Fruit fly (Drosophila melanogaster) whole organism, embryonic: Measurements from ENCODE around the gene hmw.

Experiments
- Antp ChIP-seq: fragments of 200-800 bp; sonication (Bioruptor generic); optimal IDR thresholded peaks from 3 replicates; lab custom pipeline; 2016; ENCODE audit warnings: missing biosample characterization, missing genetic modification characterization
- Bteb2 ChIP-seq: fragments of 200-800 bp; sonication (Bioruptor generic); optimal IDR thresholded peaks from 2 replicates; lab custom pipeline; 2016; ENCODE audit warnings: missing biosample characterization, missing genetic modification characterization
- CG11456 ChIP-seq: fragments of 200-800 bp; sonication (Bioruptor generic); IDR thresholded peaks from 3 replicates; pipeline ENCODE4 v1.3.6; 2022; ENCODE audit warnings: missing biosample characterization, missing genetic modification characterization
- CG12236 ChIP-seq: fragments of 200-800 bp; sonication (Bioruptor generic); optimal IDR thresholded peaks from 2 replicates; lab custom pipeline; 2016; ENCODE audit warnings: missing biosample characterization, missing genetic modification characterization
- CG13424 ChIP-seq: fragments of 200-800 bp; sonication (Bioruptor generic); optimal IDR thresholded peaks from 2 replicates; lab custom pipeline; 2019; ENCODE audit warnings: missing biosample characterization, mild to moderate bottlenecking, missing genetic modification characterization, moderate library complexity
- CG1603 ChIP-seq: fragments of 200-800 bp; sonication (Bioruptor generic); optimal IDR thresholded peaks from 2 replicates; lab custom pipeline; 2019; ENCODE audit warnings: missing biosample characterization, mild to moderate bottlenecking, missing genetic modification characterization, moderate library complexity
- CG17568 ChIP-seq: fragments of 200-800 bp; sonication (Bioruptor generic); optimal IDR thresholded peaks from 2 replicates; lab custom pipeline; 2018; ENCODE audit warnings: missing biosample characterization, mild to moderate bottlenecking, missing genetic modification characterization, moderate library complexity
- CG18476 ChIP-seq: fragments of 200-800 bp; sonication (Bioruptor generic); optimal IDR thresholded peaks from 2 replicates; lab custom pipeline; 2016; ENCODE audit warnings: missing biosample characterization, mild to moderate bottlenecking, missing genetic modification characterization
- CG30403 ChIP-seq: fragments of 200-800 bp; sonication (Bioruptor generic); optimal IDR thresholded peaks from 3 replicates; lab custom pipeline; 2016; ENCODE audit warnings: missing biosample characterization, missing genetic modification characterization
- CG31388 ChIP-seq: fragments of 200-800 bp; sonication (Bioruptor generic); optimal IDR thresholded peaks from 2 replicates; lab custom pipeline; 2016; ENCODE audit warnings: missing biosample characterization, missing genetic modification characterization
- CG32772 ChIP-seq: fragments of 200-800 bp; sonication (Bioruptor generic); IDR thresholded peaks from 2 replicates; pipeline ENCODE4 v1.3.6; 2022; ENCODE audit warnings: missing biosample characterization, missing genetic modification characterization
- CG3847 ChIP-seq: fragments of 200-800 bp; sonication (Bioruptor generic); IDR thresholded peaks from 2 replicates; pipeline ENCODE4 v1.3.6; 2022; ENCODE audit warnings: missing biosample characterization, missing genetic modification characterization
- CG4707 ChIP-seq: fragments of 200-800 bp; sonication (Bioruptor generic); optimal IDR thresholded peaks from 2 replicates; lab custom pipeline; 2018; ENCODE audit warnings: missing biosample characterization, mild to moderate bottlenecking, missing genetic modification characterization, moderate library complexity
- CG6654 ChIP-seq: fragments of 200-800 bp; sonication (Bioruptor generic); optimal IDR thresholded peaks from 2 replicates; lab custom pipeline; 2017; ENCODE audit warnings: missing biosample characterization, mild to moderate bottlenecking, missing genetic modification characterization
- CG6683 ChIP-seq: fragments of 200-800 bp; sonication (Bioruptor generic); optimal IDR thresholded peaks from 2 replicates; lab custom pipeline; 2017; ENCODE audit warnings: missing biosample characterization, mild to moderate bottlenecking, missing genetic modification characterization, missing genetic modification reagents
- CG6791 ChIP-seq: fragments of 200-800 bp; sonication (Bioruptor generic); IDR thresholded peaks from 3 replicates; pipeline ENCODE4 v1.3.6; 2022; ENCODE audit warnings: missing biosample characterization, missing genetic modification characterization; ENCODE audit not compliant: partially characterized antibody
- CG7357 ChIP-seq: fragments of 200-800 bp; sonication (Bioruptor generic); IDR thresholded peaks from 3 replicates; pipeline ENCODE4 v1.3.6; 2022; ENCODE audit warnings: missing biosample characterization, missing genetic modification characterization
- CG7372 ChIP-seq: fragments of 200-800 bp; sonication (Bioruptor generic); IDR thresholded peaks from 2 replicates; pipeline ENCODE4 v1.3.6; 2022; ENCODE audit warnings: missing biosample characterization, missing genetic modification characterization
- CG8478 ChIP-seq: fragments of >200 bp; optimal IDR thresholded peaks from 2 replicates; lab custom pipeline; 2018
- CG9727 ChIP-seq: fragments of 200-800 bp; sonication (Bioruptor generic); optimal IDR thresholded peaks from 3 replicates; lab custom pipeline; 2017; ENCODE audit warnings: missing biosample characterization, mild to moderate bottlenecking, missing genetic modification characterization
- CG9797 ChIP-seq: fragments of 200-800 bp; sonication (Bioruptor generic); optimal IDR thresholded peaks from 3 replicates; lab custom pipeline; 2018; ENCODE audit warnings: missing biosample characterization, mild to moderate bottlenecking, missing genetic modification characterization
- CG9876 ChIP-seq: fragments of 200-800 bp; sonication (Bioruptor generic); optimal IDR thresholded peaks from 2 replicates; lab custom pipeline; 2016; ENCODE audit warnings: missing biosample characterization, missing genetic modification characterization
- CrebB ChIP-seq: fragments of 200-800 bp; sonication (Bioruptor generic); optimal IDR thresholded peaks from 3 replicates; lab custom pipeline; 2018; ENCODE audit warnings: missing biosample characterization, mild to moderate bottlenecking, missing genetic modification characterization
- D19A ChIP-seq: fragments of 200-800 bp; optimal IDR thresholded peaks from 3 replicates; lab custom pipeline; 2019; ENCODE audit warnings: missing biosample characterization, mild to moderate bottlenecking, missing genetic modification characterization, moderate library complexity
- Dip2 ChIP-seq: fragments of 200-800 bp; sonication (Bioruptor generic); IDR thresholded peaks from 2 replicates; pipeline ENCODE4 v1.3.6; 2022; ENCODE audit warnings: missing biosample characterization, missing genetic modification characterization
- Dip3 ChIP-seq: fragments of 200-800 bp; sonication (Bioruptor generic); optimal IDR thresholded peaks from 3 replicates; lab custom pipeline; 2016; ENCODE audit warnings: missing biosample characterization, missing genetic modification characterization
- Dref ChIP-seq: fragments of 200-800 bp; sonication (Bioruptor generic); IDR thresholded peaks from 2 replicates; pipeline ENCODE4 v1.3.6; 2022; ENCODE audit warnings: missing biosample characterization, missing genetic modification characterization
- Ets65A ChIP-seq: fragments of 200-800 bp; sonication (Bioruptor generic); peaks from one replicate; lab custom pipeline; 2016; ENCODE audit warnings: missing biosample characterization, missing genetic modification characterization
- H15 ChIP-seq: fragments of 200-800 bp; sonication (Bioruptor generic); IDR thresholded peaks from 3 replicates; pipeline ENCODE4 v1.3.6; 2022; ENCODE audit warnings: missing biosample characterization, missing genetic modification characterization
- HLH54F ChIP-seq: fragments of 200-800 bp; sonication (Bioruptor generic); optimal IDR thresholded peaks from 3 replicates; lab custom pipeline; 2016; ENCODE audit warnings: missing biosample characterization, missing genetic modification characterization
- Hand ChIP-seq: fragments of 200-800 bp; sonication (Bioruptor generic); optimal IDR thresholded peaks from 2 replicates; lab custom pipeline; 2017; ENCODE audit warnings: mild to moderate bottlenecking, missing biosample characterization, missing genetic modification reagents, missing genetic modification characterization
- Hr51 ChIP-seq, 2 experiments: fragments of 200-800 bp; sonication (Bioruptor generic); optimal IDR thresholded peaks; 2 replicates in 1 of 2; 3 replicates in 1 of 2; lab custom pipeline; 2016 to 2018; ENCODE audit warnings: missing biosample characterization in 2 of 2, missing genetic modification characterization in 2 of 2, mild to moderate bottlenecking in 1 of 2, moderate library complexity in 1 of 2
- MBD-R2 ChIP-seq: fragments of 200-800 bp; sonication (Bioruptor generic); IDR thresholded peaks from 2 replicates; pipeline ENCODE4 v1.3.6; 2022; ENCODE audit warnings: missing biosample characterization, missing genetic modification characterization
- MTF-1 ChIP-seq: fragments of 200-800 bp; sonication (Bioruptor generic); optimal IDR thresholded peaks from 2 replicates; lab custom pipeline; 2018; ENCODE audit warnings: missing biosample characterization, mild to moderate bottlenecking, missing genetic modification characterization, borderline replicate concordance
- NC2α ChIP-seq: fragments of 200-800 bp; sonication (Bioruptor generic); optimal IDR thresholded peaks from 2 replicates; lab custom pipeline; 2016; ENCODE audit warnings: missing biosample characterization, missing genetic modification characterization
- Oli ChIP-seq: fragments of 200-800 bp; sonication (Bioruptor generic); optimal IDR thresholded peaks from 2 replicates; lab custom pipeline; 2018; ENCODE audit warnings: missing biosample characterization, mild to moderate bottlenecking, missing genetic modification characterization, moderate library complexity
- Usf ChIP-seq: fragments of 200-800 bp; sonication (Bioruptor generic); optimal IDR thresholded peaks from 2 replicates; lab custom pipeline; 2017; ENCODE audit warnings: missing genotype, missing biosample characterization, missing genetic modification characterization
- Vsx1 ChIP-seq: fragments of 200-800 bp; sonication (Bioruptor generic); optimal IDR thresholded peaks from 2 replicates; lab custom pipeline; 2017; ENCODE audit warnings: missing biosample characterization, mild to moderate bottlenecking, missing genetic modification characterization, missing genetic modification reagents
- amos ChIP-seq: fragments of 200-800 bp; sonication (Bioruptor generic); IDR thresholded peaks from 2 replicates; pipeline ENCODE4 v1.3.6; 2022; ENCODE audit warnings: missing biosample characterization, missing genetic modification characterization; ENCODE audit not compliant: partially characterized antibody
- cato ChIP-seq: fragments of 200-800 bp; sonication (Bioruptor generic); optimal IDR thresholded peaks from 2 replicates; lab custom pipeline; 2016; ENCODE audit warnings: missing biosample characterization, missing genetic modification characterization, borderline replicate concordance
- dm ChIP-seq: fragments of 200-800 bp; sonication (Bioruptor generic); optimal IDR thresholded peaks from 3 replicates; lab custom pipeline; 2016; ENCODE audit warnings: missing biosample characterization, missing genetic modification characterization
- fd3F ChIP-seq: fragments of 200-800 bp; sonication (Bioruptor generic); optimal IDR thresholded peaks from 2 replicates; lab custom pipeline; 2018; ENCODE audit warnings: missing biosample characterization, mild to moderate bottlenecking, missing genetic modification characterization, moderate library complexity
- knrl ChIP-seq: fragments of 200-800 bp; sonication (Bioruptor generic); IDR thresholded peaks from 3 replicates; pipeline ENCODE4 v1.3.6; 2022; ENCODE audit warnings: missing biosample characterization, missing genetic modification characterization; ENCODE audit not compliant: partially characterized antibody
- lov ChIP-seq, 2 experiments: fragments of 200-800 bp in 1 of 2; fragments of >200 bp in 1 of 2; sonication (Bioruptor generic) in 1 of 2; IDR thresholded peaks in 1 of 2; optimal IDR thresholded peaks in 1 of 2; 2 replicates in 1 of 2; 3 replicates in 1 of 2; pipeline versions ENCODE4 v1.3.6 to Lab custom; 2017 to 2022; ENCODE audit warnings: missing biosample characterization in 1 of 2, missing genetic modification characterization in 1 of 2
- luna ChIP-seq: fragments of 200-800 bp; sonication (Bioruptor generic); optimal IDR thresholded peaks from 2 replicates; lab custom pipeline; 2016; ENCODE audit warnings: missing biosample characterization, missing genetic modification characterization
- pan ChIP-seq, 4 experiments: fragments of >200 bp in 3 of 4; fragments of 200-800 bp in 1 of 4; sonication (Bioruptor generic) in 1 of 4; optimal IDR thresholded peaks in 3 of 4; IDR thresholded peaks in 1 of 4; 2 replicates each; pipeline versions ENCODE4 v1.3.6 to Lab custom; 2017 to 2022; ENCODE audit warnings: missing biosample characterization in 2 of 4, missing genetic modification characterization in 2 of 4, mixed read lengths in 1 of 4
- pb ChIP-seq: fragments of 200-800 bp; sonication (Bioruptor generic); optimal IDR thresholded peaks from 3 replicates; lab custom pipeline; 2016; ENCODE audit warnings: missing biosample characterization, missing genetic modification characterization
- pros ChIP-seq: fragments of 200-800 bp; sonication (Bioruptor generic); optimal IDR thresholded peaks from 3 replicates; lab custom pipeline; 2019; ENCODE audit warnings: missing biosample characterization, mild to moderate bottlenecking, missing genetic modification characterization, moderate library complexity
- schlank ChIP-seq: fragments of 200-800 bp; sonication (Bioruptor generic); optimal IDR thresholded peaks from 2 replicates; lab custom pipeline; 2018; ENCODE audit warnings: missing biosample characterization, mild to moderate bottlenecking, missing genetic modification characterization
- zfh1 ChIP-seq: fragments of 200-800 bp; sonication (Bioruptor generic); IDR thresholded peaks from 3 replicates; pipeline ENCODE4 v1.3.6; 2022; ENCODE audit warnings: missing biosample characterization, missing genetic modification characterization

hmw gene

dm6 chr3R:18399698-18400020 lies 37.9 kb downstream of the hmw start (continued):
- TF ChIP-seq luna (no peak), CG8478 (no peak), CG9876 (GFP tag; lab: Kevin White, UChicago) (no peak), Usf (GFP tag; lab: Kevin White, UChicago) (no peak), MBD-R2 (GFP tag; lab: Robert Waterston, UW) (peak; percentile 90), CG7357 (GFP tag; lab: Robert Waterston, UW) (0 out of 3 replicates have a peak, but pooled peaks have one; percentile 44), knrl (GFP tag; lab: Robert Waterston, UW) (peak; percentile 38; the same call in 1 of the 3 replicates), MTF-1 (GFP tag; lab: Kevin White, UChicago) (no peak), CG32772 (GFP tag; lab: Robert Waterston, UW) (no peak), H15 (GFP tag; lab: Robert Waterston, UW) (no peak), NC2α (GFP tag; lab: Kevin White, UChicago) (no peak), Bteb2 (GFP tag; lab: Kevin White, UChicago) (no peak), CG18476 (GFP tag; lab: Kevin White, UChicago) (no peak), Vsx1 (GFP tag; lab: Kevin White, UChicago) (no peak), CG7372 (GFP tag; lab: Robert Waterston, UW) (no peak), Hr51 (GFP tag; optimal IDR thresholded peaks at IDR 0.05; lab: Kevin White, UChicago) (no peak), CG17568 (GFP tag; lab: Kevin White, UChicago) (no peak), CG30403 (GFP tag; lab: Kevin White, UChicago) (no peak), pros (no peak), pb (no peak), D19A (no peak), CG6654 (GFP tag; lab: Kevin White, UChicago) (no peak), Ets65A (peak; percentile 91), CG11456 (GFP tag; lab: Robert Waterston, UW) (no peak), pan (optimal IDR thresholded peaks at IDR 0.05; lab: Kevin White, UChicago) (no peak), pan (GFP tag; optimal IDR thresholded peaks at IDR 0.05 in 1 of 2, IDR thresholded peaks at IDR 0.05 in 1 of 2) (no peak), CG1603 (tag; lab: Kevin White, UChicago) (no peak), CG6791 (GFP tag; lab: Robert Waterston, UW) (no peak), Antp (GFP tag; lab: Kevin White, UChicago) (peak; percentile 18), CG9727 (GFP tag; lab: Kevin White, UChicago) (no peak), CG31388 (no peak), Dip2 (no peak), zfh1 (GFP tag; lab: Robert Waterston, UW) (no peak), fd3F (GFP tag; lab: Kevin White, UChicago) (no peak), CG3847 (0 out of 2 replicates have a peak, but pooled peaks have one; percentile 85), Oli (tag; lab: Kevin White, UChicago) (no peak), dm (no peak), CG4707 (GFP tag; lab: Kevin White, UChicago) (no peak), CG13424 (tag; lab: Kevin White, UChicago) (no peak), CG6683 (no peak), Hand (GFP tag; lab: Kevin White, UChicago) (no peak), CG12236 (GFP tag; lab: Kevin White, UChicago) (no peak), CG9797 (GFP tag; lab: Kevin White, UChicago) (no peak), lov (optimal IDR thresholded peaks at IDR 0.05; lab: Kevin White, UChicago) (no peak), lov (GFP tag; IDR thresholded peaks at IDR 0.05; lab: Robert Waterston, UW) (0 out of 3 replicates have a peak, but pooled peaks have one; percentile 2), CrebB (tag; lab: Kevin White, UChicago) (no peak), HLH54F (no peak), cato (GFP tag; lab: Kevin White, UChicago) (no peak), amos (GFP tag; lab: Robert Waterston, UW) (0 out of 2 replicates have a peak, but pooled peaks have one; percentile 3), Dip3 (GFP tag; lab: Kevin White, UChicago) (no peak), schlank (tag; lab: Kevin White, UChicago) (no peak), Dref (GFP tag; lab: Robert Waterston, UW) (no peak; the same call in none of the 2 replicates)
